Worm (Caenorhabditis elegans): ENCODE data around the gene C45H4.21.

C45H4.21 gene

DNA sequence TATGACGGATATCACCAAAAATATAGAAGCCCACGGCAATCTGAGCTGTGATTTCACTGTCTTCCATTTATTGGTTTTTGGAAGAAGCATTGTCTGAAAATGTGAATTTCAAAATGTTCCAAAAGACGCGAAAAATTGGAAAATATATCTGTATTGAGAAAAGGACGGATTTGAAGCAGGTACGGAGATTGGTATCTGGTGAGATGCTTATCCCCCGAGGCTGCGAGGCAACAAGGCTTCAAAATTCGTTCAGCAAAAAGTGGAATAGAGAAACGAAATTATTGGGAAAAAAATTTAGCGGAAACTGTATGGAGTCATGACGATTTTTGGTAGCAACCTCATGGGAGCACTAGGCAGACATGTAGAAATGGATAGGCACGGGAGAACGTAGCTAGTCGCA, 46.2 kb downstream of the C45H4.21 start, which contains the start of gene F36F12.1:
TSS of gene F36F12.1 (minus strand) at position 101 of the 400 bp plus-strand sequence.
- TF ChIP-seq unc-62 (GFP tag; optimal IDR thresholded peaks at IDR 0.05) (no peak), nhr-12 (tag; optimal IDR thresholded peaks at IDR 0.05) (no peak), mab-5 (tag; optimal IDR thresholded peaks at IDR 0.05) (no peak), egl-27 (tag; optimal IDR thresholded peaks at IDR 0.05) (no peak), fos-1 (tag; optimal IDR thresholded peaks at IDR 0.05) (no peak), ceh-82 (tag; optimal IDR thresholded peaks at IDR 0.05) (no peak), elt-3 (tag; optimal IDR thresholded peaks at IDR 0.05) (no peak)

DNA sequence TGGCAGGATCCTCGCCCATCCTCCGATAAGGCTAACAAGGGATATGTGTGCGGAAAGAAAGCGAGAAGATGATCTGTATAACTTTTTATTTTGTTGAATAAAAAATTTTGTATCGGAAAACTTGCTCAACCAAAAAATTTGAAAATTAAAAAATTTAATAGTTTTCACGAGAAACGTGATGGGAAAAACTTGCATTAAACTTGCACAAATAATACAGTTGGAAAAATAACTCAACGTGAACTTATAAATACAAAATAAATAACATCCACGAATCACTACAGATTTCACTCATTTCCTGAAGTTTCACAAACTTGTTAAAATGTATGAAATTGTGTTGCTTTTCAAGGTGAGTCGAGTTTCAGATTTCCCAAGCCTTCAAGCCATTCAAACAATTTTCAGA, 50.3 kb downstream of the C45H4.21 start, which contains the start of gene F36F12.7:
TSS of gene F36F12.7 (plus strand) at position 301 of the 400 bp plus-strand sequence.
- no peak for TF ChIP-seq ztf-1 (GFP tag; conservative IDR thresholded peaks at IDR 0.05)
- no peak for TF ChIP-seq unc-39 (tag; optimal IDR thresholded peaks at IDR 0.05)
- TF ChIP-seq lin-39 (tag; optimal IDR thresholded peaks at IDR 0.05) = no peak
- TF ChIP-seq nhr-12 (tag; optimal IDR thresholded peaks at IDR 0.05) = no peak
